Worm (Caenorhabditis elegans) whole organism, L4/young adult: Measurements from ENCODE around the gene yap-1.

Experiments used
- W03F9.2 ChIP-seq: fragments of 150-350 bp; optimal IDR thresholded peaks from 2 replicates; lab custom pipeline; 2014; ENCODE audit warnings: missing biosample characterization, missing genetic modification characterization
- dao-5 ChIP-seq: sonication (generic microtip); optimal IDR thresholded peaks from 2 replicates; lab custom pipeline; 2016; ENCODE audit warnings: missing genotype, missing genetic modification characterization, moderate library complexity, missing compliant biosample characterization
- him-1 ChIP-seq: sonication (generic microtip); optimal IDR thresholded peaks from 2 replicates; lab custom pipeline; 2016; ENCODE audit warnings: missing genotype, missing genetic modification reagents, missing genetic modification characterization, missing compliant biosample characterization

Gene yap-1

ce11 chrX:10721954-10722353, 30.2 kb downstream of the yap-1 start, which contains the start of gene mbr-1:
mbr-1 (minus strand) TSS chrX:10722054.
- TF ChIP-seq dao-5 (no peak), W03F9.2 (tag; lab: Kevin White, UChicago) (no peak), him-1 (tag; lab: Kevin White, UChicago) (no peak)

ce11 chrX:10727696-10728095, 36.0 kb downstream of the yap-1 start:
- TF ChIP-seq him-1 (tag; lab: Kevin White, UChicago): no peak
- no peak for TF ChIP-seq dao-5
- no peak for TF ChIP-seq W03F9.2 (tag; lab: Kevin White, UChicago)

ce11 chrX:10731837-10732236, 40.1 kb downstream of the yap-1 start:
- TF ChIP-seq W03F9.2 (tag; lab: Kevin White, UChicago) (peak; percentile 13), him-1 (tag; lab: Kevin White, UChicago) (no peak), dao-5 (no peak)

- TF ChIP-seq dao-5: no peak
- no peak for TF ChIP-seq W03F9.2 (tag; lab: Kevin White, UChicago)
- no peak for TF ChIP-seq him-1 (tag; lab: Kevin White, UChicago)
These were observed 42.3 kb downstream of the yap-1 start, which contains the start of gene egl-36 for ce11 chrX:10734026-10734425. egl-36 (plus strand) TSS chrX:10734326.
